Worm (Caenorhabditis elegans) whole organism, L1 larva: Measurements from ENCODE around the gene R09A1.3.

ENCODE experiments used
- C04F5.9 ChIP-seq: sonication (generic microtip); optimal IDR thresholded peaks from 2 replicates; lab custom pipeline; 2016; ENCODE audit warnings: missing genetic modification characterization, missing compliant biosample characterization
- C16A3.4 ChIP-seq: fragments of 150-350 bp; optimal IDR thresholded peaks from 2 replicates; lab custom pipeline; 2014; ENCODE audit warnings: missing biosample characterization, missing genetic modification characterization
- ceh-8 ChIP-seq: fragments of 200-800 bp; sonication (Bioruptor generic); optimal IDR thresholded peaks from 2 replicates; lab custom pipeline; 2018; ENCODE audit warnings: mild to moderate bottlenecking, missing genetic modification characterization, moderate library complexity, missing compliant biosample characterization
- ceh-88 ChIP-seq: fragments of 200-800 bp; sonication (Bioruptor generic); IDR thresholded peaks from 2 replicates; pipeline ENCODE4 v1.3.6; 2022; ENCODE audit warnings: missing genetic modification characterization, missing compliant biosample characterization
- ceh-90 ChIP-seq: sonication (generic microtip); optimal IDR thresholded peaks from 2 replicates; lab custom pipeline; 2016; ENCODE audit warnings: missing genetic modification characterization, missing compliant biosample characterization
- ces-1 ChIP-seq: fragments of 150-350 bp; optimal IDR thresholded peaks from 2 replicates; lab custom pipeline; 2014; ENCODE audit warnings: missing biosample characterization, missing genetic modification reagents, missing genetic modification characterization
- dpl-1 ChIP-seq, 3 experiments: fragments of 150-350 bp in 2 of 3; sonication (generic microtip) in 1 of 3; optimal IDR thresholded peaks; 2 replicates each; lab custom pipeline; 2014 to 2017; ENCODE audit warnings: missing biosample characterization in 3 of 3, missing genetic modification characterization in 3 of 3, missing genetic modification reagents in 3 of 3
- efl-3 ChIP-seq: fragments of 200-800 bp; sonication (Bioruptor generic); optimal IDR thresholded peaks from 2 replicates; lab custom pipeline; 2018; ENCODE audit warnings: mild to moderate bottlenecking, missing genetic modification characterization, missing compliant biosample characterization
- egl-13 ChIP-seq: sonication (generic microtip); optimal IDR thresholded peaks from 2 replicates; lab custom pipeline; 2016; ENCODE audit warnings: missing genotype, missing genetic modification reagents, missing genetic modification characterization, missing compliant biosample characterization
- fkh-10 ChIP-seq: sonication (generic microtip); optimal IDR thresholded peaks from 2 replicates; lab custom pipeline; 2017; ENCODE audit warnings: missing biosample characterization, missing genetic modification reagents, missing genetic modification characterization
- fkh-8 ChIP-seq: sonication (generic microtip); optimal IDR thresholded peaks from 2 replicates; lab custom pipeline; 2016; ENCODE audit warnings: mild to moderate bottlenecking, missing genetic modification characterization, missing compliant biosample characterization
- grh-1 ChIP-seq: fragments of 200-800 bp; sonication (Bioruptor generic); IDR thresholded peaks from 2 replicates; pipeline ENCODE4 v1.3.6; 2022; ENCODE audit warnings: missing genetic modification reagents, missing genetic modification characterization, missing compliant biosample characterization
- hlh-4 ChIP-seq: sonication (generic microtip); optimal IDR thresholded peaks from 2 replicates; lab custom pipeline; 2016; ENCODE audit warnings: mild to moderate bottlenecking, missing genetic modification characterization, missing compliant biosample characterization
- jun-1 ChIP-seq: fragments of 150-350 bp; optimal IDR thresholded peaks from 2 replicates; lab custom pipeline; 2014; ENCODE audit warnings: missing biosample characterization, missing genetic modification reagents, missing genetic modification characterization
- lin-13 ChIP-seq: fragments of 150-350 bp; optimal IDR thresholded peaks from 2 replicates; lab custom pipeline; 2014; ENCODE audit warnings: missing biosample characterization, missing genetic modification reagents, missing genetic modification characterization
- lin-14 ChIP-seq: fragments of 200-800 bp; sonication (Bioruptor generic); optimal IDR thresholded peaks from 2 replicates; lab custom pipeline; 2018; ENCODE audit warnings: mild to moderate bottlenecking, missing genetic modification characterization, moderate library complexity, missing compliant biosample characterization
- lin-35 ChIP-seq, 2 experiments: fragments of 150-350 bp; optimal IDR thresholded peaks; 2 replicates each; lab custom pipeline; 2014; ENCODE audit warnings: missing biosample characterization in 2 of 2, missing genetic modification characterization in 2 of 2, missing genetic modification reagents in 2 of 2
- lir-3 ChIP-seq: sonication (generic microtip); optimal IDR thresholded peaks from 2 replicates; lab custom pipeline; 2016; ENCODE audit warnings: mild to moderate bottlenecking, missing genetic modification characterization, moderate library complexity, missing compliant biosample characterization; ENCODE audit not compliant: poor library complexity
- nhr-11 ChIP-seq: fragments of 150-350 bp; optimal IDR thresholded peaks from 2 replicates; lab custom pipeline; 2014; ENCODE audit warnings: missing biosample characterization, missing genetic modification characterization
- nhr-19 ChIP-seq: fragments of 200-800 bp; sonication (Bioruptor generic); conservative IDR thresholded peaks from 2 replicates; pipeline ENCODE4 v1.3.6; 2022; ENCODE audit warnings: missing genetic modification characterization, missing compliant biosample characterization
- nhr-20 ChIP-seq: sonication (generic microtip); optimal IDR thresholded peaks from 2 replicates; lab custom pipeline; 2016; ENCODE audit warnings: mild to moderate bottlenecking, missing genetic modification characterization, missing compliant biosample characterization
- nhr-28 ChIP-seq: fragments of 150-350 bp; optimal IDR thresholded peaks from 2 replicates; lab custom pipeline; 2014; ENCODE audit warnings: missing biosample characterization, missing genetic modification characterization
- nhr-47 ChIP-seq: sonication (generic microtip); optimal IDR thresholded peaks from 2 replicates; lab custom pipeline; 2016; ENCODE audit warnings: mild to moderate bottlenecking, missing genetic modification characterization, moderate library complexity, missing compliant biosample characterization
- nhr-71 ChIP-seq: sonication (generic microtip); optimal IDR thresholded peaks from 2 replicates; lab custom pipeline; 2016; ENCODE audit warnings: mild to moderate bottlenecking, missing genetic modification characterization, moderate library complexity, missing compliant biosample characterization
- nhr-77 ChIP-seq: fragments of 150-350 bp; optimal IDR thresholded peaks from 2 replicates; lab custom pipeline; 2014; ENCODE audit warnings: missing biosample characterization, missing genetic modification characterization
- nhr-85 ChIP-seq: sonication (generic microtip); peaks from one replicate; lab custom pipeline; 2016; ENCODE audit warnings: missing genetic modification characterization, inconsistent platforms, missing compliant biosample characterization
- pag-3 ChIP-seq: sonication (generic microtip); optimal IDR thresholded peaks from 2 replicates; lab custom pipeline; 2017; ENCODE audit warnings: missing genetic modification characterization, mild to moderate bottlenecking, missing compliant biosample characterization, antibody characterized with exemption, borderline replicate concordance; ENCODE audit not compliant: insufficient read depth
- pax-3 ChIP-seq: fragments of 200-800 bp; sonication (Bioruptor generic); optimal IDR thresholded peaks from 2 replicates; lab custom pipeline; 2018; ENCODE audit warnings: mild to moderate bottlenecking, missing genetic modification characterization, moderate library complexity, missing compliant biosample characterization
- pqm-1 ChIP-seq: sonication (generic microtip); optimal IDR thresholded peaks from 3 replicates; lab custom pipeline; 2017; ENCODE audit warnings: missing biosample characterization, missing genetic modification characterization
- rnt-1 ChIP-seq: sonication (generic microtip); optimal IDR thresholded peaks from 2 replicates; lab custom pipeline; 2016; ENCODE audit warnings: mild to moderate bottlenecking, missing genetic modification characterization, moderate library complexity, missing compliant biosample characterization
- skn-1 ChIP-seq: fragments of 150-350 bp; optimal IDR thresholded peaks from 2 replicates; lab custom pipeline; 2014; ENCODE audit warnings: missing biosample characterization, missing genetic modification characterization
- snpc-4 ChIP-seq: fragments of 150-350 bp; optimal IDR thresholded peaks from 2 replicates; lab custom pipeline; 2014; ENCODE audit warnings: missing biosample characterization, missing genetic modification characterization
- sox-4 ChIP-seq: sonication (generic microtip); optimal IDR thresholded peaks from 2 replicates; lab custom pipeline; 2016; ENCODE audit warnings: missing genetic modification characterization, missing compliant biosample characterization
- unc-130 ChIP-seq: fragments of 150-350 bp; optimal IDR thresholded peaks from 2 replicates; lab custom pipeline; 2017; ENCODE audit warnings: missing biosample characterization, missing genetic modification characterization, inconsistent platforms
- unc-30 ChIP-seq: sonication (generic microtip); optimal IDR thresholded peaks from 2 replicates; lab custom pipeline; 2017; ENCODE audit warnings: missing biosample characterization, missing genetic modification characterization
- unc-86 ChIP-seq: sonication (generic microtip); optimal IDR thresholded peaks from 2 replicates; lab custom pipeline; 2016; ENCODE audit warnings: missing genetic modification characterization, missing compliant biosample characterization
- zip-4 ChIP-seq: fragments of 200-800 bp; sonication (Bioruptor generic); optimal IDR thresholded peaks from 2 replicates; lab custom pipeline; 2018; ENCODE audit warnings: mild to moderate bottlenecking, missing genetic modification characterization, moderate library complexity, missing compliant biosample characterization
- ztf-4 ChIP-seq: fragments of 150-350 bp; optimal IDR thresholded peaks from 2 replicates; lab custom pipeline; 2014; ENCODE audit warnings: missing biosample characterization, missing genetic modification characterization

R09A1.3 gene

DNA sequence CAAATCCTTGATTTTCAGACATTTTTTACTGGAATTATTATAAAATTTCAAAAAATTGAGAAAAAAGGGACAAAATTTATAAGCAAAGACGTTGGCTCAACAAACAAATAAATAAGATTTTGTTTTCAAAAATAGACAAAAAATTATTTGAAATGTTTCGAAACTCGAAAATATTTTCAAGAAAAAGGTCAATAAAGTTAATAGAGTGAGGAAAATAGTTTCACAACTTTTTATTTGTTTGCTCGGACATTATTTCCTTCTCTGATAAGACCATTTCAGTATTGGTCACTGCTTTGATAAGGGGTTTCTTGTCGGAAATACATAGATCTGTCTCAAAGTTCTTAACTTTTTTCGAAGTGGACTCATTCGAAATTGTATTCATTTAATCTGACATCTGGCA lies at the start of gene R09A1.3:
Gene R09A1.3, minus strand, starts transcription at position 31 of the 400 bp plus-strand sequence.
- TF ChIP-seq C04F5.9 (tag; lab: Kevin White, UChicago) (no peak), fkh-10 (GFP tag; lab: Kevin White, UChicago) (no peak), nhr-20 (no peak), ztf-4 (no peak), lin-14 (GFP tag; lab: Kevin White, UChicago) (no peak), nhr-28 (tag; lab: Kevin White, UChicago) (no peak), hlh-4 (tag; lab: Kevin White, UChicago) (no peak), snpc-4 (tag; lab: Kevin White, UChicago) (no peak), ceh-90 (tag; lab: Kevin White, UChicago) (no peak), nhr-71 (tag; lab: Kevin White, UChicago) (no peak), zip-4 (GFP tag; lab: Kevin White, UChicago) (no peak)

DNA sequence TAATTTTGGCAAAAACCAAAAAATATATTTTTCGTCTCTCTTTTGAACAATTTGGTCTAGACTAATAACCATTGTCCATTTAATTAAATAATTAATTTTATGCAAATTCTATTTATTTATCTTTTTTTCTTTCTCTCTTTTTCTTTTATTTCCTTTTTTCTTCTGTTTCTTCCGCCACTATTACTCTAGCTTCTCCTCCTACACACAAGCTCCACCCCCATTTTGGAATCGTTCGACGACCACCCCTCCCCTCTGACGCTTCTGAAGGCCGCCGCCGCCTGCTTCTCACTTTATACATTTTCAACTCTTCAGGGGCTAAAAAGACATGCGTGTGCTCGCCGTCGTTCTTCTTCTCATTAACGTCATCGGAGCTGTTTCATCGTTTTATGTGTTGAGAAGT lies 48.1 kb upstream of the R09A1.3 start, which contains the start of gene K10C9.1:
Gene K10C9.1, plus strand, starts transcription at position 301 of the 400 bp plus-strand sequence.
- TF ChIP-seq lin-13 (GFP tag; lab: Kevin White, UChicago): no peak
- TF ChIP-seq fkh-8 (tag; lab: Kevin White, UChicago): no peak
- TF ChIP-seq pag-3 (tag; lab: Kevin White, UChicago): no peak
- no peak for TF ChIP-seq ceh-8
- TF ChIP-seq lir-3 (tag; lab: Kevin White, UChicago): no peak
- no peak for TF ChIP-seq pqm-1 (tag; lab: Kevin White, UChicago)
- no peak for TF ChIP-seq rnt-1 (tag; lab: Kevin White, UChicago)

DNA sequence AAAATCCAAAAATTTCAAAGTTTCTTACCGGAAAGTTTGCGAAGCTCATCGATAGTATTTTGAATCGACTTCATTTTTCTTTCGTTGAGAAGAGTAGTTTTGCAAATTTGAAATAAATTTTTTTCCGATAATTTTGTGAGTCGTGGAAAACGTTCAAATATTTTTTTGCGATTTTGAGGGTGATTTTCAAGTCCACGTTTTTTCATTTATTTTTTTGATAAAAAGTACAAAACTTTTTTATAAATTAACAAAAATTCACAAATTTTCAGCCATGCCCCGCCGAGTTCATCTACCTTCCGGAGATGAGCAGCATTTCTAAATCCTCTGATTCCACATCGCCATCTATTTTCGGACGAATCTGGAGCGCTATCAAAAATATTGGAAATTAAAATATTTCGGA lies 40.6 kb upstream of the R09A1.3 start, which contains the start of gene K10C9.7:
Gene K10C9.7, minus strand, starts transcription at position 101 of the 400 bp plus-strand sequence.
- no peak for TF ChIP-seq sox-4
- no peak for TF ChIP-seq egl-13 (tag; lab: Kevin White, UChicago)
- no peak for TF ChIP-seq unc-86
- no peak for TF ChIP-seq nhr-47 (tag; lab: Kevin White, UChicago)
- TF ChIP-seq dpl-1 (GFP tag; optimal IDR thresholded peaks at IDR 0.05; lab: Kevin White, UChicago): no peak
- no peak for TF ChIP-seq efl-3
- TF ChIP-seq ceh-90 (tag; lab: Kevin White, UChicago): no peak
- TF ChIP-seq pax-3: no peak
- TF ChIP-seq ceh-88 (GFP tag; lab: Robert Waterston, UW): no peak
- no peak for TF ChIP-seq unc-130 (tag; lab: Kevin White, UChicago)

DNA sequence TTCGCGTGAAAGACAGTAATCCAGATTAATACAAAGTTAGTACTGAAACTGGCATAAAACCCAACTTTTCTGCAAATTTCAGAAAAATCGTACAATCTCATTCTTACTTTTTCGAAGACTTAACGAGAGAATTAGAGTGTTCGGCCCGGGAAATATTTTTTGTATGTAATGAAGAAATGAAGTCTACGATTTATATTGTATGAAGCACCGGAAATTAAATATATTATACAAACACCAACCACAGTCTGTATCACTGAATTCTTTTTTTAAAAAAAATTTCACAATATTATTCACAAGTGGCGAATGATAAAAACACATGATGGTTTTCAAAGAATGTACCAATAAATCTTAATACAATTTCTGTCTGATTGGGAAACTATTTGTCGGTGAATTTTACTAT lies 37.6 kb upstream of the R09A1.3 start, which contains the start of gene str-67:
Gene str-67, minus strand, starts transcription at position 101 of the 400 bp plus-strand sequence.
- TF ChIP-seq nhr-11 (tag; lab: Kevin White, UChicago): no peak
- no peak for TF ChIP-seq grh-1
- no peak for TF ChIP-seq nhr-85 (tag; lab: Kevin White, UChicago)
- no peak for TF ChIP-seq ces-1 (GFP tag; lab: Kevin White, UChicago)
- no peak for TF ChIP-seq nhr-47 (tag; lab: Kevin White, UChicago)
- no peak for TF ChIP-seq nhr-77 (tag; lab: Kevin White, UChicago)
- no peak for TF ChIP-seq skn-1 (tag; lab: Kevin White, UChicago)
- no peak for TF ChIP-seq zip-4 (GFP tag; lab: Kevin White, UChicago)
- no peak for TF ChIP-seq pax-3
- no peak for TF ChIP-seq lin-13 (GFP tag; lab: Kevin White, UChicago)
- no peak for TF ChIP-seq jun-1 (tag; lab: Kevin White, UChicago)
- TF ChIP-seq nhr-19: no peak
- no peak for TF ChIP-seq C16A3.4 (tag; lab: Kevin White, UChicago)
- no peak for TF ChIP-seq rnt-1 (tag; lab: Kevin White, UChicago)
- TF ChIP-seq lir-3 (tag; lab: Kevin White, UChicago): no peak
- TF ChIP-seq nhr-20: no peak
- TF ChIP-seq unc-30 (tag; lab: Kevin White, UChicago): no peak
- no peak for TF ChIP-seq lin-35 (GFP tag; optimal IDR thresholded peaks at IDR 0.05; lab: Kevin White, UChicago)
- TF ChIP-seq, all 84 proteins: peak for 0
